Worm (Caenorhabditis elegans): ENCODE data around the gene C16D9.8.

The C16D9.8 gene

DNA sequence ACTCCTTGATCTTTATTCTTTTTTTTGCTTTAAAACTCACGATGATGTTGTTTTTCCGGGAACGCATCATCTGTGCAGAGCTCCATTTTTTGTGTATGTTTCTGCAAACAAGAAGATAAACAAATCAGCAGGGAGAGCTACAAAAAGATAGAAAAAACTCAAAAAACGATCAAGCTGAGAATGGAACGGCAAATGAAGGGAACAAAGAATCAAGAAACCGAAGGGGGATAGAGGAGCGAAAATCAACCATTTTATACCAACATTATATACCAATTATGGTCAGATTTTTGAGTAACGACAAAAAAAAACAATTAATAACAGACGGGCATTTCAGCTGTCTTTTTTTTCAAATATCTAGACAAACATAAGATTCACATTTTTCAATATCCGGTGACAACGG, 21.4 kb upstream of the C16D9.8 start, which contains the start of gene slc-17.5:
Gene slc-17.5 (minus strand): TSS at position 101 of the 400 bp plus-strand sequence.
- TF ChIP-seq F13C5.2 (tag; optimal IDR thresholded peaks at IDR 0.05) (no peak), aly-1 (tag; optimal IDR thresholded peaks at IDR 0.05) (no peak), tbx-37 (GFP tag; conservative IDR thresholded peaks at IDR 0.05) (no peak), tra-4 (tag; optimal IDR thresholded peaks at IDR 0.05) (no peak), pes-1 (GFP tag; IDR thresholded peaks at IDR 0.05) (no peak), hmbx-1 (tag; optimal IDR thresholded peaks at IDR 0.05) (no peak), scrt-1 (GFP tag; IDR thresholded peaks at IDR 0.05) (no peak), ceh-36 (tag; optimal IDR thresholded peaks at IDR 0.05) (no peak), hmg-4 (GFP tag; optimal IDR thresholded peaks at IDR 0.05) (no peak), B0310.2 (tag; optimal IDR thresholded peaks at IDR 0.05) (no peak), ama-1 (optimal IDR thresholded peaks at IDR 0.05) (no peak), tbx-11 (GFP tag; IDR thresholded peaks at IDR 0.05) (no peak), sea-1 (GFP tag; conservative IDR thresholded peaks at IDR 0.05) (no peak)

DNA sequence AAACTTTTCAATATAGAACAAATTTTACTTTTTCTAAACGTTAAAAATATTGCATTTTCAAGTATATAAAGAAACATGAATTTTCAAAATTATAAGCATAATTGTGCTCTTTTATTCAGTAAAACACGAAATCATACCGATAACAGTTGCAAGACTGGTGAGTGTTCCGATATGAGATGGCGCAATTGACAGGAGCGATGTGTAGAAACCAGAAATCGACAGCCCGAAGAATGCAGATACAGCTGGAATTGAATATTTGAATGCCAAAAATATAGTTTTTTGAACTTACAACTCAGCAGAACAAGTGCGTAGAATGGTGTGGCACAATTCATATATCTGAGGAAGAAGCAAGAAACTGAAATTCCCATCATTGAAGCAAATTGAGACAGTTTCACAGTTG, 19.6 kb upstream of the C16D9.8 start:
- no peak for TF ChIP-seq ama-1 (optimal IDR thresholded peaks at IDR 0.05)
- no peak for TF ChIP-seq B0310.2 (tag; optimal IDR thresholded peaks at IDR 0.05)
- TF ChIP-seq hmg-4 (GFP tag; optimal IDR thresholded peaks at IDR 0.05) = no peak
- TF ChIP-seq hnd-1 (tag; optimal IDR thresholded peaks at IDR 0.05) = no peak
- no peak for TF ChIP-seq ceh-36 (tag; optimal IDR thresholded peaks at IDR 0.05)
- no peak for TF ChIP-seq tbx-37 (GFP tag; conservative IDR thresholded peaks at IDR 0.05)
- no peak for TF ChIP-seq sea-1 (GFP tag; conservative IDR thresholded peaks at IDR 0.05)
- no peak for TF ChIP-seq tra-4 (tag; optimal IDR thresholded peaks at IDR 0.05)
- no peak for TF ChIP-seq hmbx-1 (tag; optimal IDR thresholded peaks at IDR 0.05)
- TF ChIP-seq pes-1 (GFP tag; IDR thresholded peaks at IDR 0.05) = no peak
- no peak for TF ChIP-seq aly-1 (tag; optimal IDR thresholded peaks at IDR 0.05)
- no peak for TF ChIP-seq ets-7 (tag; optimal IDR thresholded peaks at IDR 0.05)
- no peak for TF ChIP-seq tbx-11 (GFP tag; IDR thresholded peaks at IDR 0.05)
- TF ChIP-seq ceh-13 (GFP tag; optimal IDR thresholded peaks at IDR 0.05) = no peak

DNA sequence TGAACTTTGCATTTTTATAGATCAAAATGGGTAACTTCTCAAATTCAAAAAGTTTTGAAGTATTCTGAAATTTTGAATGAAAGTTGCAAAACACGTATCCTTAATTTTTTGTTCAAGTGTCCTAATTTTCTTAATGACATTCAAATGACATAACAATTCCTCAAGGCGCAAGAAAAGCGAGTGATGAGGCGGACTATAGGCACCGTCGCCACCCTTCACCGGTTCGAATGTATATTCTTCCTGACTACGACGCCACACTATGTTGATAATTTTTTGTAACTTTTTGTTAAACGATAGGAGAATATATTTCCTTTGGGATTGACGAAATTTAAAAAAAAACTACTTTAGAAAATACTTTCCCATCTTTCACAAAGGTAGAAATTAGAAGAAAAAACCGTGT, 18.3 kb upstream of the C16D9.8 start:
- no peak for TF ChIP-seq ets-7 (tag; optimal IDR thresholded peaks at IDR 0.05)
- no peak for TF ChIP-seq B0310.2 (tag; optimal IDR thresholded peaks at IDR 0.05)
- no peak for TF ChIP-seq hmg-4 (GFP tag; optimal IDR thresholded peaks at IDR 0.05)
- TF ChIP-seq pes-1 (GFP tag; IDR thresholded peaks at IDR 0.05) = no peak
- TF ChIP-seq tbx-37 (GFP tag; conservative IDR thresholded peaks at IDR 0.05) = no peak
- no peak for TF ChIP-seq ceh-36 (tag; optimal IDR thresholded peaks at IDR 0.05)
- no peak for TF ChIP-seq hmbx-1 (tag; optimal IDR thresholded peaks at IDR 0.05)
- TF ChIP-seq tbx-11 (GFP tag; IDR thresholded peaks at IDR 0.05) = no peak
- TF ChIP-seq ama-1 (optimal IDR thresholded peaks at IDR 0.05) = no peak
- no peak for TF ChIP-seq sea-1 (GFP tag; conservative IDR thresholded peaks at IDR 0.05)
- TF ChIP-seq ceh-13 (GFP tag; optimal IDR thresholded peaks at IDR 0.05) = no peak

DNA sequence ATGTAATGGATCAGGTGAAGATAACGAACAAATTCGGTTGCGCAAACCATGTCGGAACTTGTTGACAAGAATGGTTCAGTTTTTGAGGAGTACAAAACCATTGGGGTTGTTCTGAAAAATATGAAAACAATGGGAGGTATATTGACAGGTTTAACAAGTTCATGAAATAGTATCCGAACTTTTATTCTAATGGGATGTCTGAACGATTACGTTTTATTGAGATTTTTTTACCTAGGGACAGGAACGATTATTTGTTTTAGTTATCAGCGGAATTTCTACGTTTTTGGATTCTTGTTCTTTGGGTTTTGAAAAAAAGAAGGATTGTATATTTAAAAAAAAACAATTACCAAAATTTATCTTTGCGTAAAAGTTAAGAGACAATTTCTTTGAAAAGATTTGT, 17.4 kb upstream of the C16D9.8 start, which contains the start of gene str-135:
Gene str-135 (minus strand): TSS at position 101 of the 400 bp plus-strand sequence.
- TF ChIP-seq ceh-13 (GFP tag; optimal IDR thresholded peaks at IDR 0.05) (no peak), F13C5.2 (tag; optimal IDR thresholded peaks at IDR 0.05) (no peak), tbx-37 (GFP tag; conservative IDR thresholded peaks at IDR 0.05) (no peak), ceh-36 (tag; optimal IDR thresholded peaks at IDR 0.05) (no peak), flt-1 (GFP tag; IDR thresholded peaks at IDR 0.05) (no peak), scrt-1 (GFP tag; IDR thresholded peaks at IDR 0.05) (no peak), hmg-4 (GFP tag; optimal IDR thresholded peaks at IDR 0.05) (no peak), tbx-11 (GFP tag; IDR thresholded peaks at IDR 0.05) (no peak), ets-7 (tag; optimal IDR thresholded peaks at IDR 0.05) (no peak), hmbx-1 (tag; optimal IDR thresholded peaks at IDR 0.05) (no peak)

DNA sequence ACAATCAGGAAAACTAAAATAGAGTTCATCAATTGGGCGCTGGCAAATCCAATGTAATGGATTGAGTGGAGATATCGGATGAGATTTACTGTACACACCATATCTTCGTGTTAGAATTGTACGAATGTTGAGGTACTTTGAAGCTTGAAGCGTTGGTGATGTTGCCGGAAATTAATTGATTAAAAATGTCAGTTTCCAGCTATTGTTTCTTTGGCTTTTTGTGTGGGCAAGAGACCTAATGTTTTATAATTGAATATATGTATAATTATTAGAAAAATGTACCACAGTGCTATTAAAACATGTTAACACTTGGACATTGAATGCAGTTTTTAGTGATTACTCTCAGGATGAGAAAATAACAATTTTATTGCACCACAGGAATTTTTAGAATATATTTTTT, 15.5 kb upstream of the C16D9.8 start, which contains the start of gene str-136:
Gene str-136 (minus strand): TSS at position 101 of the 400 bp plus-strand sequence.
- TF ChIP-seq scrt-1 (GFP tag; IDR thresholded peaks at IDR 0.05) (no peak), pes-1 (GFP tag; IDR thresholded peaks at IDR 0.05) (no peak), aly-1 (tag; optimal IDR thresholded peaks at IDR 0.05) (no peak), ceh-13 (GFP tag; optimal IDR thresholded peaks at IDR 0.05) (no peak), tbx-37 (GFP tag; conservative IDR thresholded peaks at IDR 0.05) (no peak), sea-1 (GFP tag; conservative IDR thresholded peaks at IDR 0.05) (no peak), tbx-11 (GFP tag; IDR thresholded peaks at IDR 0.05) (no peak), ets-7 (tag; optimal IDR thresholded peaks at IDR 0.05) (no peak), hnd-1 (tag; optimal IDR thresholded peaks at IDR 0.05) (no peak), hmbx-1 (tag; optimal IDR thresholded peaks at IDR 0.05) (no peak), ama-1 (optimal IDR thresholded peaks at IDR 0.05) (no peak), flt-1 (GFP tag; IDR thresholded peaks at IDR 0.05) (no peak), F13C5.2 (tag; optimal IDR thresholded peaks at IDR 0.05) (no peak), tra-4 (tag; optimal IDR thresholded peaks at IDR 0.05) (no peak), B0310.2 (tag; optimal IDR thresholded peaks at IDR 0.05) (no peak), ceh-36 (tag; optimal IDR thresholded peaks at IDR 0.05) (no peak), hmg-4 (GFP tag; optimal IDR thresholded peaks at IDR 0.05) (no peak)

DNA sequence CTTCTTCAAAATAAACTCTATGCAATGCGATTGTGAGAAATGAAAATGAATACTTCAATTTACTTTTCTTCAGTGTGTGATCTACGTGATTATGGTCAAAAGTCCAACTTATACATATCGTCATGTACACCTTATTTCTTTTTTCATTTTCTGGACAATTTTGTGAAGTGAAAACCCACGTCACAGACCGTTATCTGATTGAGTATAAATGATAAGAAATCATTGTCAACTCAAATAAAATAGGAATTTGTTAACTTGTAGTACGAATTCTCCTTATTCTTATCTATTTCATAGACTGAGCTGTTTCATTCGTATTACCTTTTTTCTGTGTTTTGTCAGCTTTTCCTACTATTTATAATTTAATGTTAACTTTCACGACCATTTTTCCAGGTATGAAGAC, 8.6 kb upstream of the C16D9.8 start, which contains the start of gene asp-5:
Gene asp-5 (plus strand): TSS at position 391 of the 400 bp plus-strand sequence.
- no peak for TF ChIP-seq hmbx-1 (tag; optimal IDR thresholded peaks at IDR 0.05)
- no peak for TF ChIP-seq hnd-1 (tag; optimal IDR thresholded peaks at IDR 0.05)
- no peak for TF ChIP-seq F13C5.2 (tag; optimal IDR thresholded peaks at IDR 0.05)
- no peak for TF ChIP-seq B0310.2 (tag; optimal IDR thresholded peaks at IDR 0.05)
- TF ChIP-seq sea-1 (GFP tag; conservative IDR thresholded peaks at IDR 0.05) = no peak

DNA sequence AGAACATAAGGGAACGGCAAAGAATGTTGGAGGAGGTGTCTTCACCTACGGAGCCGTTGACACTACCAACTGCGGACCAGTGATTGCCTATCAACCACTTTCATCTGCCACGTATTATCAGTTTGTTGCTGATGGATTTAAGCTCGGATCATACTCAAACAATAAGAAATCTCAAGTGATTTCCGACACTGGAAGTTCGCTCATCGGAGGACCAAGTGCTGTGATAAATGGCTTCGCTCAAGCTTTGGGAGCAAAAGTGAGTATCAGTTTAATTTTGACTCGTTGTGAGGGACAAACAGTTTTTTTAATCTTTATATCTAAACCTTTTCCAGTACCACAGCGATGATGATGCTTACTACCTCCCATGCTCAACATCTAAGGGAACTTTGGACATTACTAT, 8.0 kb upstream of the C16D9.8 start:
- TF ChIP-seq tbx-37 (GFP tag; conservative IDR thresholded peaks at IDR 0.05) = no peak
- no peak for TF ChIP-seq ets-7 (tag; optimal IDR thresholded peaks at IDR 0.05)
- no peak for TF ChIP-seq hmbx-1 (tag; optimal IDR thresholded peaks at IDR 0.05)
- TF ChIP-seq F13C5.2 (tag; optimal IDR thresholded peaks at IDR 0.05) = no peak
- TF ChIP-seq hnd-1 (tag; optimal IDR thresholded peaks at IDR 0.05) = no peak
- no peak for TF ChIP-seq aly-1 (tag; optimal IDR thresholded peaks at IDR 0.05)
- no peak for TF ChIP-seq ama-1 (optimal IDR thresholded peaks at IDR 0.05)
- TF ChIP-seq B0310.2 (tag; optimal IDR thresholded peaks at IDR 0.05) = no peak
- TF ChIP-seq ceh-36 (tag; optimal IDR thresholded peaks at IDR 0.05) = no peak
- no peak for TF ChIP-seq flt-1 (GFP tag; IDR thresholded peaks at IDR 0.05)
- TF ChIP-seq tra-4 (tag; optimal IDR thresholded peaks at IDR 0.05) = no peak
- TF ChIP-seq pes-1 (GFP tag; IDR thresholded peaks at IDR 0.05) = no peak
- no peak for TF ChIP-seq sea-1 (GFP tag; conservative IDR thresholded peaks at IDR 0.05)
- TF ChIP-seq hmg-4 (GFP tag; optimal IDR thresholded peaks at IDR 0.05) = no peak
- TF ChIP-seq ceh-13 (GFP tag; optimal IDR thresholded peaks at IDR 0.05) = no peak
- TF ChIP-seq scrt-1 (GFP tag; IDR thresholded peaks at IDR 0.05) = no peak
- TF ChIP-seq tbx-11 (GFP tag; IDR thresholded peaks at IDR 0.05) = no peak
